Fruit fly (Drosophila melanogaster): ENCODE measurements around the gene Kap-alpha1.
A peak's percentile ranks its signal among the peaks of the same experiment; 100 is the strongest.

Gene Kap-alpha1

DNA sequence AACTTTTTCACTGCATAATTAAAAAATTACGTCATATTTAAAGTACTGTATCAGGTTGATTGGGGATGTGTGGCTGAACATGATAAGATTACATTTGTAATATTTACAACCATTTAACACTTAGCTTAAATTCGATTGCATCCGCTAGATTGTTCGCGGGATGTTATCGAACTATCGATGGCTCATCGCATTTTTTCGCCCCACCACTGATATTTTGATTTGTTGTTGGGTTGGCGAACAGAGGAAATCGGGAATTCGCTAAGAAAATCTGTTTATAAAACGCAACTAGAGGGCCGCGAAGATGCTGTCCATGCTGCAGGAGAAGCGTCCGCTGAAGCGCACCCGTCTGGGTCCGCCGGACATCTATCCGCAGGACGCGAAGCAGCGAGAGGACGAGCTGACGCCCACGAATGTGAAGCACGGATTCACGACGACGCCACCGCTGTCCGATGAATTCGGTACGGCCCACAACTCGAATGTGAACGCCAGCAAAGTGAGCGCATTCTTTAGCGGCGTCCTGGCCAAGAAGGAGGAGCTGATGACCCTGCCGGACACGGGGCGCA is 29.4 kb downstream of the Kap-alpha1 start, which contains the start of gene kto (continued):
- no peak for TF ChIP-seq dysf (GFP tag; IDR thresholded peaks at IDR 0.05)
- TF ChIP-seq CG13287 (GFP tag; IDR thresholded peaks at IDR 0.05; ENCODE audit: partially characterized antibody) = peak; percentile 97
- TF ChIP-seq jumu (GFP tag; optimal IDR thresholded peaks at IDR 0.05) = no peak
- no peak for TF ChIP-seq tap (tag; optimal IDR thresholded peaks at IDR 0.05)
- TF ChIP-seq CG6654 (GFP tag; optimal IDR thresholded peaks at IDR 0.05) = no peak
- TF ChIP-seq sc (optimal IDR thresholded peaks at IDR 0.05) = no peak
- no peak for TF ChIP-seq sc (GFP tag; optimal IDR thresholded peaks at IDR 0.05)
- no peak for TF ChIP-seq CG10979 (tag; optimal IDR thresholded peaks at IDR 0.05)
- no peak for TF ChIP-seq Camta (GFP tag; optimal IDR thresholded peaks at IDR 0.05)
- TF ChIP-seq NK7.1 (GFP tag; optimal IDR thresholded peaks at IDR 0.05) = no peak
- peak; percentile 76 for TF ChIP-seq knrl (GFP tag; IDR thresholded peaks at IDR 0.05; ENCODE audit: partially characterized antibody)
- no peak for TF ChIP-seq Xrp1 (GFP tag; IDR thresholded peaks at IDR 0.05)
- TF ChIP-seq CG1603 (tag; optimal IDR thresholded peaks at IDR 0.05) = no peak
- no peak for TF ChIP-seq CG2712 (tag; optimal IDR thresholded peaks at IDR 0.05)
- TF ChIP-seq CG6175 (GFP tag; IDR thresholded peaks at IDR 0.05) = no peak
- TF ChIP-seq pb (GFP tag; optimal IDR thresholded peaks at IDR 0.05) = no peak
- TF ChIP-seq dmrt99B (tag; optimal IDR thresholded peaks at IDR 0.05) = no peak
- no peak for TF ChIP-seq Jarid2 (GFP tag; optimal IDR thresholded peaks at IDR 0.05)
- no peak for TF ChIP-seq CG13624 (GFP tag; optimal IDR thresholded peaks at IDR 0.05)
- no peak for TF ChIP-seq CG8290 (GFP tag; optimal IDR thresholded peaks at IDR 0.05)
- no peak for TF ChIP-seq CG8290 (tag; optimal IDR thresholded peaks at IDR 0.05)
- TF ChIP-seq Deaf1 (tag; optimal IDR thresholded peaks at IDR 0.05) = no peak
- no peak for TF ChIP-seq so (GFP tag; IDR thresholded peaks at IDR 0.05)
- TF ChIP-seq CG13894 (tag; optimal IDR thresholded peaks at IDR 0.05) = no peak
- TF ChIP-seq corto (GFP tag; optimal IDR thresholded peaks at IDR 0.05) = no peak
- TF ChIP-seq Ets97D (GFP tag; optimal IDR thresholded peaks at IDR 0.05) = no peak
- TF ChIP-seq NC2β (GFP tag; optimal IDR thresholded peaks at IDR 0.05) = no peak
- TF ChIP-seq run (tag; optimal IDR thresholded peaks at IDR 0.05) = no peak
- TF ChIP-seq CG2678 (tag; optimal IDR thresholded peaks at IDR 0.05) = no peak
- TF ChIP-seq MTF-1 (GFP tag; optimal IDR thresholded peaks at IDR 0.05; ENCODE audit: borderline replicate concordance) = no peak
- TF ChIP-seq CG3995 (GFP tag; optimal IDR thresholded peaks at IDR 0.05) = no peak
- no peak for TF ChIP-seq D19A (tag; optimal IDR thresholded peaks at IDR 0.05)
- no peak for TF ChIP-seq da (GFP tag; optimal IDR thresholded peaks at IDR 0.05)
- TF ChIP-seq ken (GFP tag; IDR thresholded peaks at IDR 0.05) = no peak
- TF ChIP-seq CG7556 (GFP tag; optimal IDR thresholded peaks at IDR 0.05) = no peak
- TF ChIP-seq dan (GFP tag; IDR thresholded peaks at IDR 0.05) = no peak
- TF ChIP-seq cg (GFP tag; optimal IDR thresholded peaks at IDR 0.05) = no peak
- no peak for TF ChIP-seq CG1529 (GFP tag; optimal IDR thresholded peaks at IDR 0.05)
- no peak for TF ChIP-seq CG1024 (GFP tag; IDR thresholded peaks at IDR 0.05)
- TF ChIP-seq amos (GFP tag; IDR thresholded peaks at IDR 0.05; ENCODE audit: partially characterized antibody) = peak; percentile 87
- no peak for TF ChIP-seq CG3281 (GFP tag; optimal IDR thresholded peaks at IDR 0.05)
- TF ChIP-seq CG14050 (GFP tag; IDR thresholded peaks at IDR 0.05) = no peak
- no peak for TF ChIP-seq CG6683 (GFP tag; optimal IDR thresholded peaks at IDR 0.05)
- no peak for TF ChIP-seq CG7987 (GFP tag; optimal IDR thresholded peaks at IDR 0.05)
- TF ChIP-seq CG6689 (GFP tag; IDR thresholded peaks at IDR 0.05) = no peak
- no peak for TF ChIP-seq psq (GFP tag; optimal IDR thresholded peaks at IDR 0.05)
- no peak for TF ChIP-seq CG18011 (GFP tag; optimal IDR thresholded peaks at IDR 0.05)
- no peak for TF ChIP-seq CG10431 (GFP tag; optimal IDR thresholded peaks at IDR 0.05)
- TF ChIP-seq CG17829 (tag; optimal IDR thresholded peaks at IDR 0.05) = no peak
- no peak for TF ChIP-seq CoRest (tag; optimal IDR thresholded peaks at IDR 0.05)
- TF ChIP-seq Atf-2 (GFP tag; optimal IDR thresholded peaks at IDR 0.05) = no peak
- peak; percentile 16 for TF ChIP-seq Sin3A (optimal IDR thresholded peaks at IDR 0.05)

Measured in whole organism, embryonic.